Worm (Caenorhabditis elegans) whole organism, mixed stage, embryonic: ENCODE data around the gene Y57A10A.24.

Experiments used
- ceh-43 ChIP-seq: fragments of 200-800 bp; sonication (Bioruptor generic); optimal IDR thresholded peaks from 2 replicates; lab custom pipeline; 2018; ENCODE audit warnings: mild to moderate bottlenecking, missing genetic modification characterization, moderate library complexity, missing compliant biosample characterization
- ceh-83 ChIP-seq: fragments of 200-800 bp; sonication (Bioruptor generic); optimal IDR thresholded peaks from 2 replicates; lab custom pipeline; 2018; ENCODE audit warnings: mild to moderate bottlenecking, missing genetic modification characterization, missing compliant biosample characterization
- elt-1 ChIP-seq: sonication (generic microtip); optimal IDR thresholded peaks from 2 replicates; lab custom pipeline; 2017; ENCODE audit warnings: missing genetic modification characterization, mild to moderate bottlenecking, missing compliant biosample characterization, antibody characterized with exemption, moderate library complexity, borderline replicate concordance; ENCODE audit not compliant: insufficient read depth
- lin-13 ChIP-seq: fragments of 150-350 bp; optimal IDR thresholded peaks from 2 replicates; lab custom pipeline; 2014; ENCODE audit warnings: missing biosample characterization, missing genetic modification characterization
- lsy-2 ChIP-seq: fragments of 150-350 bp; optimal IDR thresholded peaks from 2 replicates; lab custom pipeline; 2014; ENCODE audit warnings: missing biosample characterization, missing genetic modification characterization
- mep-1 ChIP-seq: fragments of 150-350 bp; optimal IDR thresholded peaks from 2 replicates; lab custom pipeline; 2017; ENCODE audit warnings: missing biosample characterization, missing genetic modification reagents, missing genetic modification characterization, inconsistent platforms
- nhr-237 ChIP-seq: fragments of 150-350 bp; optimal IDR thresholded peaks from 2 replicates; lab custom pipeline; 2014; ENCODE audit warnings: missing biosample characterization, missing genetic modification characterization
- nhr-28 ChIP-seq: fragments of 150-350 bp; optimal IDR thresholded peaks from 2 replicates; lab custom pipeline; 2014; ENCODE audit warnings: missing biosample characterization, missing genetic modification characterization
- nhr-76 ChIP-seq: sonication (generic microtip); optimal IDR thresholded peaks from 2 replicates; lab custom pipeline; 2017; ENCODE audit warnings: missing biosample characterization, missing genetic modification characterization
- snpc-4 ChIP-seq: fragments of 150-350 bp; optimal IDR thresholded peaks from 2 replicates; lab custom pipeline; 2014; ENCODE audit warnings: missing biosample characterization, missing genetic modification characterization
- unc-39 ChIP-seq: fragments of 150-350 bp; optimal IDR thresholded peaks from 2 replicates; lab custom pipeline; 2014; ENCODE audit warnings: missing biosample characterization, missing genetic modification characterization
- unc-62 ChIP-seq: fragments of 150-350 bp; optimal IDR thresholded peaks from 2 replicates; lab custom pipeline; 2014; ENCODE audit warnings: missing biosample characterization, missing genetic modification reagents, missing genetic modification characterization

ce11 chrII:12202281-12202680 is 40.5 kb upstream of the Y57A10A.24 start, which contains the start of gene trpp-5:
- TF ChIP-seq nhr-237 (tag; lab: Kevin White, UChicago), result no peak
- TF ChIP-seq nhr-28, result no peak
- TF ChIP-seq unc-39 (tag; lab: Kevin White, UChicago), result no peak
- TF ChIP-seq mep-1 (tag; lab: Kevin White, UChicago), result no peak
- no peak for TF ChIP-seq nhr-76 (tag; lab: Kevin White, UChicago)
- no peak for TF ChIP-seq unc-62 (GFP tag; lab: Kevin White, UChicago)
- no peak for TF ChIP-seq snpc-4 (tag; lab: Kevin White, UChicago)
- no peak for TF ChIP-seq elt-1
- no peak for TF ChIP-seq ceh-83 (GFP tag; lab: Kevin White, UChicago)
- TF ChIP-seq lin-13 (tag; lab: Kevin White, UChicago), result no peak
- TF ChIP-seq lsy-2, result no peak
- no peak for TF ChIP-seq ceh-43 (GFP tag; lab: Kevin White, UChicago)
